Worm (Caenorhabditis elegans) whole organism, early embryonic: ENCODE measurements around the gene R04F11.3.

Source experiments
- B0310.2 ChIP-seq: sonication (generic microtip); optimal IDR thresholded peaks from 2 replicates; lab custom pipeline; 2016; ENCODE audit warnings: mild to moderate bottlenecking, missing genetic modification characterization, missing compliant biosample characterization
- F13C5.2 ChIP-seq: sonication (generic microtip); optimal IDR thresholded peaks from 2 replicates; lab custom pipeline; 2017; ENCODE audit warnings: mild to moderate bottlenecking, missing genetic modification characterization, inconsistent platforms, missing compliant biosample characterization
- aly-1 ChIP-seq: sonication (generic microtip); optimal IDR thresholded peaks from 2 replicates; lab custom pipeline; 2016; ENCODE audit warnings: missing genetic modification characterization, missing compliant biosample characterization
- ama-1 ChIP-seq: fragments of 150-350 bp; optimal IDR thresholded peaks from 2 replicates; lab custom pipeline; 2014
- ceh-13 ChIP-seq: fragments of 200-800 bp; sonication (Bioruptor generic); optimal IDR thresholded peaks from 2 replicates; lab custom pipeline; 2018; ENCODE audit warnings: mild to moderate bottlenecking, missing genetic modification characterization, missing compliant biosample characterization
- ceh-36 ChIP-seq: sonication (generic microtip); optimal IDR thresholded peaks from 2 replicates; lab custom pipeline; 2016; ENCODE audit warnings: missing genetic modification characterization, inconsistent platforms, missing compliant biosample characterization
- ets-7 ChIP-seq: sonication (generic microtip); optimal IDR thresholded peaks from 2 replicates; lab custom pipeline; 2016; ENCODE audit warnings: missing genotype, missing genetic modification characterization, missing compliant biosample characterization
- flt-1 ChIP-seq: fragments of 200-800 bp; sonication (Bioruptor generic); IDR thresholded peaks from 2 replicates; pipeline ENCODE4 v1.3.6; 2022; ENCODE audit warnings: missing genetic modification characterization, missing compliant biosample characterization
- hmbx-1 ChIP-seq: sonication (generic microtip); optimal IDR thresholded peaks from 2 replicates; lab custom pipeline; 2016; ENCODE audit warnings: mild to moderate bottlenecking, missing genetic modification characterization, missing compliant biosample characterization
- hmg-4 ChIP-seq: fragments of 200-800 bp; sonication (Bioruptor generic); optimal IDR thresholded peaks from 2 replicates; lab custom pipeline; 2018; ENCODE audit warnings: mild to moderate bottlenecking, missing genetic modification characterization, missing compliant biosample characterization
- hnd-1 ChIP-seq: sonication (generic microtip); optimal IDR thresholded peaks from 2 replicates; lab custom pipeline; 2016; ENCODE audit warnings: missing genetic modification characterization, missing compliant biosample characterization
- pes-1 ChIP-seq: fragments of 200-800 bp; sonication (Bioruptor generic); IDR thresholded peaks from 2 replicates; pipeline ENCODE4 v1.3.6; 2022; ENCODE audit warnings: missing genetic modification reagents, missing genetic modification characterization, missing compliant biosample characterization
- scrt-1 ChIP-seq: fragments of 200-800 bp; sonication (Bioruptor generic); IDR thresholded peaks from 2 replicates; pipeline ENCODE4 v1.3.6; 2022; ENCODE audit warnings: missing genetic modification characterization, missing compliant biosample characterization
- sea-1 ChIP-seq: fragments of 200-800 bp; sonication (Bioruptor generic); conservative IDR thresholded peaks from 2 replicates; pipeline ENCODE4 v1.3.6; 2022; ENCODE audit warnings: missing genetic modification characterization, missing compliant biosample characterization
- tbx-11 ChIP-seq: fragments of 200-800 bp; sonication (Bioruptor generic); IDR thresholded peaks from 2 replicates; pipeline ENCODE4 v1.3.6; 2022; ENCODE audit warnings: missing genetic modification characterization, missing compliant biosample characterization
- tbx-37 ChIP-seq: fragments of 200-800 bp; sonication (Bioruptor generic); conservative IDR thresholded peaks from 2 replicates; pipeline ENCODE4 v1.3.6; 2022; ENCODE audit warnings: missing genetic modification reagents, missing genetic modification characterization, missing compliant biosample characterization
- tra-4 ChIP-seq: sonication (generic microtip); optimal IDR thresholded peaks from 2 replicates; lab custom pipeline; 2017; ENCODE audit warnings: missing genetic modification characterization, missing compliant biosample characterization

Gene R04F11.3

ce11 chrV:12352445-12352844, 35.5 kb upstream of the R04F11.3 start, which contains the start of gene sqt-3:
TSS of gene sqt-3 (plus strand) at chrV:12352745.
- TF ChIP-seq tra-4 (tag; lab: Kevin White, UChicago): no peak
- TF ChIP-seq ceh-36 (tag; lab: Kevin White, UChicago): no peak
- no peak for TF ChIP-seq tbx-11 (GFP tag; lab: Robert Waterston, UW)
- no peak for TF ChIP-seq ama-1 (lab: Kevin White, UChicago)
- TF ChIP-seq hmg-4 (GFP tag; lab: Kevin White, UChicago): no peak
- TF ChIP-seq ceh-13: no peak
- TF ChIP-seq hmbx-1 (tag; lab: Kevin White, UChicago): no peak
- no peak for TF ChIP-seq B0310.2 (tag; lab: Kevin White, UChicago)
- no peak for TF ChIP-seq tbx-37 (GFP tag; lab: Robert Waterston, UW)
- no peak for TF ChIP-seq F13C5.2 (tag; lab: Kevin White, UChicago)
- no peak for TF ChIP-seq ets-7 (tag; lab: Kevin White, UChicago)
- no peak for TF ChIP-seq aly-1 (tag; lab: Kevin White, UChicago)
- no peak for TF ChIP-seq sea-1 (GFP tag; lab: Robert Waterston, UW)
- TF ChIP-seq flt-1 (GFP tag; lab: Robert Waterston, UW): no peak
- TF ChIP-seq scrt-1: no peak
- TF ChIP-seq hnd-1 (tag; lab: Kevin White, UChicago): no peak

- no peak for TF ChIP-seq ama-1 (lab: Kevin White, UChicago)
- TF ChIP-seq aly-1 (tag; lab: Kevin White, UChicago): no peak
- no peak for TF ChIP-seq F13C5.2 (tag; lab: Kevin White, UChicago)
- TF ChIP-seq tra-4 (tag; lab: Kevin White, UChicago): no peak
- no peak for TF ChIP-seq hnd-1 (tag; lab: Kevin White, UChicago)
- no peak for TF ChIP-seq sea-1 (GFP tag; lab: Robert Waterston, UW)
- no peak for TF ChIP-seq ceh-36 (tag; lab: Kevin White, UChicago)
- no peak for TF ChIP-seq hmg-4 (GFP tag; lab: Kevin White, UChicago)
- no peak for TF ChIP-seq flt-1 (GFP tag; lab: Robert Waterston, UW)
- no peak for TF ChIP-seq tbx-37 (GFP tag; lab: Robert Waterston, UW)
- no peak for TF ChIP-seq tbx-11 (GFP tag; lab: Robert Waterston, UW)
- no peak for TF ChIP-seq hmbx-1 (tag; lab: Kevin White, UChicago)
- no peak for TF ChIP-seq ceh-13
- no peak for TF ChIP-seq pes-1 (GFP tag; lab: Robert Waterston, UW)
- TF ChIP-seq ets-7 (tag; lab: Kevin White, UChicago): no peak
- no peak for TF ChIP-seq scrt-1
Observed at ce11 chrV:12351842-12352241, 34.9 kb upstream of the R04F11.3 start.

ce11 chrV:12349365-12349764, 32.4 kb upstream of the R04F11.3 start:
- TF ChIP-seq ceh-13: no peak
- TF ChIP-seq aly-1 (tag; lab: Kevin White, UChicago): no peak
- no peak for TF ChIP-seq F13C5.2 (tag; lab: Kevin White, UChicago)
- TF ChIP-seq ceh-36 (tag; lab: Kevin White, UChicago): no peak
- no peak for TF ChIP-seq flt-1 (GFP tag; lab: Robert Waterston, UW)
- no peak for TF ChIP-seq pes-1 (GFP tag; lab: Robert Waterston, UW)
- no peak for TF ChIP-seq hmg-4 (GFP tag; lab: Kevin White, UChicago)
- TF ChIP-seq scrt-1: no peak
- no peak for TF ChIP-seq tra-4 (tag; lab: Kevin White, UChicago)
- no peak for TF ChIP-seq hmbx-1 (tag; lab: Kevin White, UChicago)
- TF ChIP-seq ets-7 (tag; lab: Kevin White, UChicago): no peak
- TF ChIP-seq tbx-11 (GFP tag; lab: Robert Waterston, UW): no peak
- TF ChIP-seq ama-1 (lab: Kevin White, UChicago): no peak

ce11 chrV:12347854-12348253, 30.9 kb upstream of the R04F11.3 start:
- TF ChIP-seq tra-4 (tag; lab: Kevin White, UChicago): no peak

ce11 chrV:12345808-12346207, 28.8 kb upstream of the R04F11.3 start, which contains the start of gene snb-2:
TSS of gene snb-2 (minus strand) at chrV:12345908.
- TF ChIP-seq ets-7 (tag; lab: Kevin White, UChicago) (no peak), ceh-13 (no peak), F13C5.2 (tag; lab: Kevin White, UChicago) (no peak), hnd-1 (tag; lab: Kevin White, UChicago) (no peak), hmg-4 (GFP tag; lab: Kevin White, UChicago) (no peak), flt-1 (GFP tag; lab: Robert Waterston, UW) (no peak), hmbx-1 (tag; lab: Kevin White, UChicago) (no peak), tra-4 (tag; lab: Kevin White, UChicago) (no peak), B0310.2 (tag; lab: Kevin White, UChicago) (no peak), ceh-36 (tag; lab: Kevin White, UChicago) (no peak), tbx-11 (GFP tag; lab: Robert Waterston, UW) (no peak), tbx-37 (GFP tag; lab: Robert Waterston, UW) (no peak), pes-1 (GFP tag; lab: Robert Waterston, UW) (no peak), sea-1 (GFP tag; lab: Robert Waterston, UW) (no peak), aly-1 (tag; lab: Kevin White, UChicago) (no peak)

- no peak for TF ChIP-seq tbx-11 (GFP tag; lab: Robert Waterston, UW)
- no peak for TF ChIP-seq flt-1 (GFP tag; lab: Robert Waterston, UW)
- TF ChIP-seq tra-4 (tag; lab: Kevin White, UChicago): no peak
- TF ChIP-seq ceh-36 (tag; lab: Kevin White, UChicago): no peak
- no peak for TF ChIP-seq ceh-13
- no peak for TF ChIP-seq hmbx-1 (tag; lab: Kevin White, UChicago)
- no peak for TF ChIP-seq sea-1 (GFP tag; lab: Robert Waterston, UW)
- no peak for TF ChIP-seq aly-1 (tag; lab: Kevin White, UChicago)
- no peak for TF ChIP-seq hmg-4 (GFP tag; lab: Kevin White, UChicago)
- no peak for TF ChIP-seq F13C5.2 (tag; lab: Kevin White, UChicago)
- TF ChIP-seq ama-1 (lab: Kevin White, UChicago): no peak
- no peak for TF ChIP-seq pes-1 (GFP tag; lab: Robert Waterston, UW)
- no peak for TF ChIP-seq hnd-1 (tag; lab: Kevin White, UChicago)
- no peak for TF ChIP-seq scrt-1
Observed at ce11 chrV:12344845-12345244, 27.9 kb upstream of the R04F11.3 start, which contains the start of gene F23H12.3. TSS of gene F23H12.3 (plus strand) at chrV:12345145.
